Fruit fly (Drosophila melanogaster) Kc167 (cell line): ENCODE results near the gene CG33258.

Experiments
- Myc ChIP-seq: fragments of >200 bp; optimal IDR thresholded peaks from 2 replicates; lab custom pipeline; 2017; ENCODE audit warnings: missing external identifiers
- Sin3A ChIP-seq: fragments of >200 bp; optimal IDR thresholded peaks from 2 replicates; lab custom pipeline; 2018; ENCODE audit warnings: missing external identifiers
- h ChIP-seq: fragments of >200 bp; optimal IDR thresholded peaks from 3 replicates; lab custom pipeline; 2018; ENCODE audit warnings: missing external identifiers
- insv ChIP-seq: fragments of >200 bp; optimal IDR thresholded peaks from 3 replicates; lab custom pipeline; 2018; ENCODE audit warnings: missing external identifiers
- psq ChIP-seq: fragments of >200 bp; optimal IDR thresholded peaks from 2 replicates; lab custom pipeline; 2017; ENCODE audit warnings: missing external identifiers
- ttk ChIP-seq: sonication (Bioruptor generic); optimal IDR thresholded peaks from 2 replicates; lab custom pipeline; 2017; ENCODE audit warnings: missing external identifiers

The CG33258 gene

dm6 chr3L:16051719-16052122, 30.6 kb upstream of the CG33258 start, which contains the start of gene Mbs:
TSS of gene Mbs (plus strand) at chr3L:16051959.
- TF ChIP-seq Sin3A (lab: Kevin White, UChicago): no peak

DNA sequence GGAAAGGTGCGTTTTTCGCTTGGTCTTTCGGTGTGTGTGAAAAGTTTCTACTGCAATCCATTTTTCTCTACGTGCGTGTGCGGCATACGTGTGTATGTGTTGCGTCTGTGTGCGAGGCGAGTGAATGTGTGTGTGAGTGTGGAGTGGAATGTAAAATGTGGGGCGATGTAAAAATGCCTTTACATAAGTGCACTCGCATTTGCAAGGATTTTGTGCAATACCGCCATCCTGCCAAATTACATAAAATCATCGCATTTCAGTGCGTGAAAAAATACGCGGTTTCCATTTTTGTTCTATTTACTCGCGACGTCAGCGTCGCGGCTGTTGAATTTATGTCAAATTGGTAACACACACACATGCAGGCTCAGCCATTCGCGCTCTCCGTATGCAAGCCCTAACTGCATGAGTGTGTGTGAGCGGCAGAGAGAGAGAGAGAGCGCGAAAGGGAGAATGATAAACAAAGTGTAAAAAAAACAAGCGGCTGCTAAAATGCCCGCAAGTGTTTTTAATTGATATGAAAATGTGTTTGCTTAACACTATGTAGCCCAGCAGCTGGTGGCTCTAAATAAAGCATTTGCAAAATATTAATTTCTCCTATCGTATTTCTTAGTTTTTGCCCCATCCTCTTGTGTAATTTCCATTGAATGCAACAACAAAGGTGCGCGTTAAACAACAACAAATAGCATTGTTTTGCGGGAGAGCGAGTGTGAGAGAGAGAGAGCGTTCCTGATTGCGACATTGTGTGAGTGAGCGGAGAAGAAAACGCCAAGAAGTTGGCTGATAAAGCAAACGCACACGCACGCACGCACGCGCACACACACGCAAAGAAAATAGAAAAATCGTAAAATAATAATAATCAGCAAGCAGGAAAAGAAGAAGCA, 30.0 kb upstream of the CG33258 start:
- TF ChIP-seq insv (lab: Kevin White, UChicago) (no peak), h (lab: Kevin White, UChicago) (no peak), psq (no peak), Sin3A (lab: Kevin White, UChicago) (no peak), ttk (lab: Kevin White, UChicago) (no peak), Myc (lab: Kevin White, UChicago) (no peak)

dm6 chr3L:16053026-16053556, 29.3 kb upstream of the CG33258 start:
- TF ChIP-seq Myc (lab: Kevin White, UChicago) (no peak), ttk (lab: Kevin White, UChicago) (no peak), Sin3A (lab: Kevin White, UChicago) (no peak), psq (no peak), h (lab: Kevin White, UChicago) (no peak), insv (lab: Kevin White, UChicago) (no peak)

- no peak for TF ChIP-seq ttk (lab: Kevin White, UChicago)
These were observed 28.3 kb upstream of the CG33258 start for dm6 chr3L:16054095-16054494.

DNA sequence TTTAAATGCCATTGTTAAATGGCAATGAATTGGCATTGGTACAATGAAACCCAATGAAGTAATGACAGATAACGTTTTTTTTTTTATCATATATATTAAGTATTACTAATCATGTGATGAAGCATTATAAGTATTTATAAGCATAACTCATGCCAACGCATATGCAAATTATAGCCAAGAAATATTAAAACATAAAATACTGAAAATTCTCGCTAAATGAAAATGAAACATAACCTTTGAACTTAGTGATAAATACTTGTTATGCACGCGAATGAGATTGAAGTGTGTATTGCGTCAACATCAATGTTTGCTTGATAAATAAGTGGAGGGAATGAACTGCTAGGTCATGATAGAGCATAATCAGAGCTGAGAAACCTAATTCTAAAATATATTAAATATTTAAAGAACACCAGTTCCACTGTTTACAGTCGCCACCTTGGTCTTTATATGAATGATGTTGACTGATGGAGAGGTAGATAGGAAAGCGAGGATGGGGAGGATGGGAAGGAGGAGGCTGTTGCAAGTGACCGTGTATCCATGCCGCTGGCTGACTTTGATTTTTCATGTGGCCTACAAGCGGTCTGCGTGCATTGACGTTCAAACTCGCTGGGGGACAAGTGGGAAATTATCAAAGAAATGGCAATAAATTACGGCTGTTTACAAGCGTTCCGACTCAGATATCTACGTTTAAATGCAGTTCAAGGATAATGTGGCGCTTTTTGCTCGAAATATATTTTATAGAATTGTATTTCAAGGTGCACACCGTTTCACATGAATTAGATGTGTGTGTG, 26.1 kb upstream of the CG33258 start:
- TF ChIP-seq Myc (lab: Kevin White, UChicago) (no peak), h (lab: Kevin White, UChicago) (no peak), ttk (lab: Kevin White, UChicago) (no peak), psq (no peak), insv (lab: Kevin White, UChicago) (no peak), Sin3A (lab: Kevin White, UChicago) (no peak)

DNA sequence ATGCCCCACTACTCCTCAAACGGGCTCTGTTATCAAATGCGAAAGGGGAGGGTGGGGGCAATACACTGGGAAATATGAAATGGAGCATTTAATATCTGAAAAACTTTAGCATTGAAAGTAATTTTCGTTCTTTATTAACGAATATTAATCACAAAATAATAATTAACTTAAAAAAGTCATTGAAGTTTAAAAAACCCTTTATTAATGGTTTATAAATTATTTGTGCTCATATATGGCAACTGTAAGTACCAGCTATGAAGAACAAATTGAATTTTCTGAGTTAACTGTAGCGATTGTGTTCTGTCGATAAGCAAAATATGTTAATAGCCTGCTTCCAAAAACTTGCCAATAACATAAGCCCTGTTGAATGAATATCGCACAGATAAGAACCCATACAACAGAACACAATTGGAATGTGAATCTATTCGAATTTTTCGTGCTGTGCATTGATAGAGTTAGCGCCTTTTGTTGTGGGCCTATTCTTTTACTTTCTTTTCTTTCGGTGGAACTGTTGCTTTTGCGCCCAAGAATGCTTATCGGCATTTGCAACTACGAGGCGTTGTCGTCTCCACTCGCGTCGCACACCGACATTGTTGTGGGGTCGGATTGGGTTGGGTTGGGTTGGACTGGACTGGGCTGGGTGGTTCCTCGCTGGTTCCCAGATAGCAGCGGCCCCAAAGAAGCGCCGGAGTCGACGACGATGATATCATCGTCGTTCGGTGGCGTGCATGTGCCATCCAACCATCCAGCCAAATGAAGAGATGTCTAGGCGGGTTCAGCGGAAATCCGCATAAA, 21.3 kb upstream of the CG33258 start:
- no peak for TF ChIP-seq Myc (lab: Kevin White, UChicago)
- TF ChIP-seq ttk (lab: Kevin White, UChicago): no peak
- TF ChIP-seq h (lab: Kevin White, UChicago): no peak
- no peak for TF ChIP-seq Sin3A (lab: Kevin White, UChicago)
- no peak for TF ChIP-seq insv (lab: Kevin White, UChicago)
- TF ChIP-seq psq: no peak

DNA sequence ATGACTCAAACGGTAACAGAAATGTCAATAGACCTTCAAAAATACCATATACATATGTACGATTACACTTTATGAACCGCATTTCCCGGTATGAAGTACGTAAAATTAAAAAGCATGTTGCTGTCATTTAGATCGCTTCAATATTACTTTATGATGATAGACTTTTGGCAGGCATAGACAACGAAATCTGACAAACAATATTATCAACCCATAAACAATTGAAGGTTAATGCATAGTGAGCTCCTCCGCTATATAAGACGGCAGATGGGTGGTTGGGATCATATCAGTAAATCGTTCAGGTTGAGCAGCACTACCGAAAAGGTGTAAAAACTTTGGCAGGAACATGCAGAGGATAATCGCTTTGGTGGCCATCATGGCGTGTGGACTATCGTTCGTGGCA, 1.3 kb downstream of the CG33258 start, which contains the start of gene CG13075:
CG13075 (plus strand) TSS at position 301 of the 400 bp plus-strand sequence.
- TF ChIP-seq psq (no peak), Sin3A (lab: Kevin White, UChicago) (no peak), Myc (lab: Kevin White, UChicago) (no peak), h (lab: Kevin White, UChicago) (no peak), ttk (lab: Kevin White, UChicago) (no peak), insv (lab: Kevin White, UChicago) (no peak)

DNA sequence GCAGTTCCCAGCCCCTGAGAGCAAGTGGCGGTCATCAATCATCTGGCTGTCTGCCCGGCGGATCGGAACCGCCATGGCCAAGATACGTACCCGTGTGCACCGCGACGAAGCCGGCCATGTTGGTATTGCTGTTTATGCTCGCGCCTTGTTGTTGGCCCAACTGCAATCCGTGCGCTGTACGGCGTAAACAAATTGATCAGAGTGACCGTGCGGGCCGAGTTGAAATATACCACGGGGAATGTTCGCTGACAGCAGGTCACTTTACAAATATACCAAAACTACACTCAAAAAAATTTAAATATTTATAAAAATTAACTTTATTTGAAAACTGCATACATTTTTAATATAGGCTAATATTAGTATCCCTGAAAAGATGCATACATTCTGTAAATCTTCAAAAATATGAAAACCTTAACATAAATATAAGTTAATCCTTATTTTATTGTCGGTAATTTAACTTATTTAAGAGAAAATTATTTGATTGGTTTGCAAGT, 5.0 kb downstream of the CG33258 start, which contains the start of gene Tasp1:
Tasp1 (minus strand) TSS at position 203 of the 494 bp plus-strand sequence.
- TF ChIP-seq psq (no peak), ttk (lab: Kevin White, UChicago) (no peak), Sin3A (lab: Kevin White, UChicago) (no peak), insv (lab: Kevin White, UChicago) (no peak), h (lab: Kevin White, UChicago) (no peak), Myc (lab: Kevin White, UChicago) (no peak)

DNA sequence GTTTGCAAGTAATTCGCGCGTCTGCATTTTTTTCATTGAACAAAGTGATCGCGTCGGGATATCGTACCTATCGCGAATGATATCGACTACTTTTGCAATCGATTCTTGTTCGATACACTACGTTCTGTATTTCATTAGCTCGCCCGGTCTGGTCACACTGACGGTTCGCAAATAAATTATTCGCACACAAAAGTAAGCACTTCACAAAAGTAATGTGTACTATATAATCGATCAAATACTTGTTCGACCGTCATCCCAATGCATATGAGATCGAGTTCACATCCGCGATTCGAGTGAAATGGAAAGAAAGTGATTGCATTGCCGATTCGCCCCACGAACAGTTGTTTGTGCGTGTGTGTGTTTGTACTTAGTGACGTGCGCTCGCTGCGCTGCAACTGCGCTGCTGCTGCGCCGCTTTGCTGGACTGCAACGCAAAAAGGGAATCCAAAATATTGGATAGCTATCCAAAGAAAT, 8.0 kb downstream of the CG33258 start, which contains the start of the genes CG5235 and ClC-c:
CG5235 (minus strand) TSS at position 63 of the 474 bp plus-strand sequence.
ClC-c (plus strand) TSS at position 125 of the 474 bp plus-strand sequence.
- TF ChIP-seq Sin3A (lab: Kevin White, UChicago) (no peak), ttk (lab: Kevin White, UChicago) (no peak), Myc (lab: Kevin White, UChicago) (no peak), psq (no peak), h (lab: Kevin White, UChicago) (no peak), insv (lab: Kevin White, UChicago) (no peak)

- TF ChIP-seq h (lab: Kevin White, UChicago) (no peak), ttk (lab: Kevin White, UChicago) (no peak), Sin3A (lab: Kevin White, UChicago) (no peak), Myc (lab: Kevin White, UChicago) (no peak), insv (lab: Kevin White, UChicago) (no peak)
These were observed 15.1 kb downstream of the CG33258 start, which contains the start of the genes CG13074 and ATPsynbetaL for dm6 chr3L:16097393-16097884. TSS of gene CG13074 (minus strand) at chr3L:16097493. TSS of gene ATPsynbetaL (plus strand) at chr3L:16097834.
